Fruit fly (Drosophila melanogaster): ENCODE results near the gene CG11693.

CG11693 gene

dm6 chr3R:8326884-8327283 is 16.3 kb upstream of the CG11693 start (continued):
- peak; percentile 20 for TF ChIP-seq CG9727 (GFP tag; optimal IDR thresholded peaks at IDR 0.05)
- TF ChIP-seq rib (GFP tag; IDR thresholded peaks at IDR 0.05): no peak
- no peak for TF ChIP-seq CG11695 (GFP tag; IDR thresholded peaks at IDR 0.05)
- TF ChIP-seq kni (GFP tag; optimal IDR thresholded peaks at IDR 0.05): peak; percentile 23

- no peak for TF ChIP-seq crol (GFP tag; IDR thresholded peaks at IDR 0.05)
- TF ChIP-seq Drgx (GFP tag; IDR thresholded peaks at IDR 0.05): no peak
- TF ChIP-seq CG6175 (GFP tag; IDR thresholded peaks at IDR 0.05): no peak
- no peak for TF ChIP-seq NC2α (GFP tag; optimal IDR thresholded peaks at IDR 0.05)
- TF ChIP-seq nau (GFP tag; optimal IDR thresholded peaks at IDR 0.05): no peak
Measured at dm6 chr3R:8324016-8324415, 13.4 kb upstream of the CG11693 start, which contains the start of gene CG7443. Gene CG7443, plus strand, starts transcription at chr3R:8324316.

dm6 chr3R:8321447-8321846 is 10.9 kb upstream of the CG11693 start, which contains the start of gene Or85a:
Gene Or85a, plus strand, starts transcription at chr3R:8321747.
- TF ChIP-seq Ada2b (GFP tag; IDR thresholded peaks at IDR 0.05) (no peak), HLH3B (GFP tag; IDR thresholded peaks at IDR 0.05) (no peak), chn (GFP tag; optimal IDR thresholded peaks at IDR 0.05) (no peak), Lim3 (GFP tag; IDR thresholded peaks at IDR 0.05) (no peak), pzg (GFP tag; optimal IDR thresholded peaks at IDR 0.05) (no peak), Stat92E (GFP tag; optimal IDR thresholded peaks at IDR 0.05) (no peak), lov (optimal IDR thresholded peaks at IDR 0.05) (no peak), lov (GFP tag; IDR thresholded peaks at IDR 0.05) (no peak), CG6654 (GFP tag; optimal IDR thresholded peaks at IDR 0.05) (no peak), sna (GFP tag; IDR thresholded peaks at IDR 0.05; ENCODE audit: partially characterized antibody) (no peak), Abd-B (GFP tag; optimal IDR thresholded peaks at IDR 0.05) (no peak), Mes4 (GFP tag; optimal IDR thresholded peaks at IDR 0.05) (no peak), fu2 (GFP tag; optimal IDR thresholded peaks at IDR 0.05) (no peak), Nf-YA (GFP tag; IDR thresholded peaks at IDR 0.05) (no peak), Atf6 (GFP tag; IDR thresholded peaks at IDR 0.05) (no peak), Poxn (GFP tag; IDR thresholded peaks at IDR 0.05) (no peak)

dm6 chr3R:8317709-8318335 is 7.2 kb upstream of the CG11693 start:
- TF ChIP-seq grau (tag; optimal IDR thresholded peaks at IDR 0.05): peak; percentile 49
- no peak for TF ChIP-seq CG8359 (GFP tag; optimal IDR thresholded peaks at IDR 0.05; ENCODE audit: borderline replicate concordance)
- no peak for TF ChIP-seq CG11085 (GFP tag; IDR thresholded peaks at IDR 0.05)
- TF ChIP-seq CG1832 (GFP tag; optimal IDR thresholded peaks at IDR 0.05): no peak
- TF ChIP-seq bowl (GFP tag; IDR thresholded peaks at IDR 0.05): no peak
- no peak for TF ChIP-seq CG10654 (GFP tag; optimal IDR thresholded peaks at IDR 0.05)
- TF ChIP-seq CG15011 (GFP tag; optimal IDR thresholded peaks at IDR 0.05): peak; percentile 13
- no peak for TF ChIP-seq CG10147 (GFP tag; optimal IDR thresholded peaks at IDR 0.05)
- no peak for TF ChIP-seq unpg (GFP tag; optimal IDR thresholded peaks at IDR 0.05)
- no peak for TF ChIP-seq CG4360 (GFP tag; IDR thresholded peaks at IDR 0.05)
- TF ChIP-seq Ets97D (GFP tag; optimal IDR thresholded peaks at IDR 0.05): no peak
- no peak for TF ChIP-seq sob (GFP tag; IDR thresholded peaks at IDR 0.05)
- no peak for TF ChIP-seq lov (optimal IDR thresholded peaks at IDR 0.05)
- TF ChIP-seq lov (GFP tag; IDR thresholded peaks at IDR 0.05): no peak
- TF ChIP-seq dpn (GFP tag; optimal IDR thresholded peaks at IDR 0.05): no peak
- TF ChIP-seq Meics (GFP tag; optimal IDR thresholded peaks at IDR 0.05): peak; percentile 35
- no peak for TF ChIP-seq CG31441 (GFP tag; IDR thresholded peaks at IDR 0.05)
- no peak for TF ChIP-seq fd3F (GFP tag; optimal IDR thresholded peaks at IDR 0.05)
- peak; percentile 13 for TF ChIP-seq CG15479 (GFP tag; optimal IDR thresholded peaks at IDR 0.05)
- peak; percentile 42 for TF ChIP-seq CG13296 (GFP tag; optimal IDR thresholded peaks at IDR 0.05)
- peak; percentile 33 for TF ChIP-seq Dek (tag; optimal IDR thresholded peaks at IDR 0.05)
- TF ChIP-seq CG12071 (GFP tag; optimal IDR thresholded peaks at IDR 0.05): peak; percentile 9
- peak; percentile 53 for TF ChIP-seq Hmr (GFP tag; optimal IDR thresholded peaks at IDR 0.05)
- no peak for TF ChIP-seq CG8089 (GFP tag; optimal IDR thresholded peaks at IDR 0.05)

Measured in whole organism, embryonic.